Worm (Caenorhabditis elegans) whole organism, early embryonic: ENCODE measurements around the gene C45G9.11.

Source experiments
- B0310.2 ChIP-seq: sonication (generic microtip); optimal IDR thresholded peaks from 2 replicates; lab custom pipeline; 2016; ENCODE audit warnings: mild to moderate bottlenecking, missing genetic modification characterization, missing compliant biosample characterization
- F13C5.2 ChIP-seq: sonication (generic microtip); optimal IDR thresholded peaks from 2 replicates; lab custom pipeline; 2017; ENCODE audit warnings: mild to moderate bottlenecking, missing genetic modification characterization, inconsistent platforms, missing compliant biosample characterization
- aly-1 ChIP-seq: sonication (generic microtip); optimal IDR thresholded peaks from 2 replicates; lab custom pipeline; 2016; ENCODE audit warnings: missing genetic modification characterization, missing compliant biosample characterization
- ama-1 ChIP-seq: fragments of 150-350 bp; optimal IDR thresholded peaks from 2 replicates; lab custom pipeline; 2014
- ceh-13 ChIP-seq: fragments of 200-800 bp; sonication (Bioruptor generic); optimal IDR thresholded peaks from 2 replicates; lab custom pipeline; 2018; ENCODE audit warnings: mild to moderate bottlenecking, missing genetic modification characterization, missing compliant biosample characterization
- ceh-36 ChIP-seq: sonication (generic microtip); optimal IDR thresholded peaks from 2 replicates; lab custom pipeline; 2016; ENCODE audit warnings: missing genetic modification characterization, inconsistent platforms, missing compliant biosample characterization
- ets-7 ChIP-seq: sonication (generic microtip); optimal IDR thresholded peaks from 2 replicates; lab custom pipeline; 2016; ENCODE audit warnings: missing genotype, missing genetic modification characterization, missing compliant biosample characterization
- flt-1 ChIP-seq: fragments of 200-800 bp; sonication (Bioruptor generic); IDR thresholded peaks from 2 replicates; pipeline ENCODE4 v1.3.6; 2022; ENCODE audit warnings: missing genetic modification characterization, missing compliant biosample characterization
- hmbx-1 ChIP-seq: sonication (generic microtip); optimal IDR thresholded peaks from 2 replicates; lab custom pipeline; 2016; ENCODE audit warnings: mild to moderate bottlenecking, missing genetic modification characterization, missing compliant biosample characterization
- hmg-4 ChIP-seq: fragments of 200-800 bp; sonication (Bioruptor generic); optimal IDR thresholded peaks from 2 replicates; lab custom pipeline; 2018; ENCODE audit warnings: mild to moderate bottlenecking, missing genetic modification characterization, missing compliant biosample characterization
- hnd-1 ChIP-seq: sonication (generic microtip); optimal IDR thresholded peaks from 2 replicates; lab custom pipeline; 2016; ENCODE audit warnings: missing genetic modification characterization, missing compliant biosample characterization
- pes-1 ChIP-seq: fragments of 200-800 bp; sonication (Bioruptor generic); IDR thresholded peaks from 2 replicates; pipeline ENCODE4 v1.3.6; 2022; ENCODE audit warnings: missing genetic modification reagents, missing genetic modification characterization, missing compliant biosample characterization
- scrt-1 ChIP-seq: fragments of 200-800 bp; sonication (Bioruptor generic); IDR thresholded peaks from 2 replicates; pipeline ENCODE4 v1.3.6; 2022; ENCODE audit warnings: missing genetic modification characterization, missing compliant biosample characterization
- sea-1 ChIP-seq: fragments of 200-800 bp; sonication (Bioruptor generic); conservative IDR thresholded peaks from 2 replicates; pipeline ENCODE4 v1.3.6; 2022; ENCODE audit warnings: missing genetic modification characterization, missing compliant biosample characterization
- tbx-11 ChIP-seq: fragments of 200-800 bp; sonication (Bioruptor generic); IDR thresholded peaks from 2 replicates; pipeline ENCODE4 v1.3.6; 2022; ENCODE audit warnings: missing genetic modification characterization, missing compliant biosample characterization
- tbx-37 ChIP-seq: fragments of 200-800 bp; sonication (Bioruptor generic); conservative IDR thresholded peaks from 2 replicates; pipeline ENCODE4 v1.3.6; 2022; ENCODE audit warnings: missing genetic modification reagents, missing genetic modification characterization, missing compliant biosample characterization
- tra-4 ChIP-seq: sonication (generic microtip); optimal IDR thresholded peaks from 2 replicates; lab custom pipeline; 2017; ENCODE audit warnings: missing genetic modification characterization, missing compliant biosample characterization

The C45G9.11 gene

ce11 chrIII:5026366-5026765 lies 42.2 kb downstream of the C45G9.11 start:
- TF ChIP-seq flt-1 (GFP tag; lab: Robert Waterston, UW), result no peak
- TF ChIP-seq hnd-1 (tag; lab: Kevin White, UChicago), result no peak
- no peak for TF ChIP-seq aly-1
- TF ChIP-seq pes-1 (GFP tag; lab: Robert Waterston, UW), result no peak
- TF ChIP-seq F13C5.2, result no peak
- TF ChIP-seq ets-7 (tag; lab: Kevin White, UChicago), result no peak
- TF ChIP-seq tbx-37 (GFP tag; lab: Robert Waterston, UW), result no peak
- no peak for TF ChIP-seq ceh-36 (tag; lab: Kevin White, UChicago)
- no peak for TF ChIP-seq hmbx-1 (tag; lab: Kevin White, UChicago)
- no peak for TF ChIP-seq B0310.2 (tag; lab: Kevin White, UChicago)
- TF ChIP-seq hmg-4 (GFP tag; lab: Kevin White, UChicago), result no peak
- no peak for TF ChIP-seq tbx-11
- no peak for TF ChIP-seq ceh-13 (GFP tag; lab: Kevin White, UChicago)

ce11 chrIII:5025136-5025629 lies 43.3 kb downstream of the C45G9.11 start:
- TF ChIP-seq hnd-1 (tag; lab: Kevin White, UChicago) (no peak), ceh-36 (tag; lab: Kevin White, UChicago) (no peak), ama-1 (peak; percentile 62), scrt-1 (GFP tag; lab: Robert Waterston, UW) (no peak), F13C5.2 (no peak), hmbx-1 (tag; lab: Kevin White, UChicago) (no peak)

- TF ChIP-seq hmbx-1 (tag; lab: Kevin White, UChicago) (no peak), tra-4 (tag; lab: Kevin White, UChicago) (peak; percentile 31)
These were observed 44.0 kb downstream of the C45G9.11 start, which contains the start of gene pcf-11 for ce11 chrIII:5024393-5024964. pcf-11 (plus strand) TSS chrIII:5024914.

- TF ChIP-seq flt-1 (GFP tag; lab: Robert Waterston, UW), result no peak
- no peak for TF ChIP-seq tbx-37 (GFP tag; lab: Robert Waterston, UW)
- no peak for TF ChIP-seq F13C5.2
- no peak for TF ChIP-seq hnd-1 (tag; lab: Kevin White, UChicago)
- TF ChIP-seq tra-4 (tag; lab: Kevin White, UChicago), result no peak
- no peak for TF ChIP-seq B0310.2 (tag; lab: Kevin White, UChicago)
- no peak for TF ChIP-seq ets-7 (tag; lab: Kevin White, UChicago)
- no peak for TF ChIP-seq ama-1
- no peak for TF ChIP-seq scrt-1 (GFP tag; lab: Robert Waterston, UW)
- no peak for TF ChIP-seq ceh-36 (tag; lab: Kevin White, UChicago)
These were observed 44.9 kb downstream of the C45G9.11 start for ce11 chrIII:5023642-5024041.

ce11 chrIII:5022964-5023363 lies 45.6 kb downstream of the C45G9.11 start, which contains the start of gene R144.13:
R144.13 (plus strand) TSS chrIII:5023264.
- TF ChIP-seq B0310.2 (tag; lab: Kevin White, UChicago) (no peak), aly-1 (no peak), ets-7 (tag; lab: Kevin White, UChicago) (no peak), ama-1 (no peak), flt-1 (GFP tag; lab: Robert Waterston, UW) (no peak), scrt-1 (GFP tag; lab: Robert Waterston, UW) (no peak), sea-1 (GFP tag; lab: Robert Waterston, UW) (no peak), hmbx-1 (tag; lab: Kevin White, UChicago) (no peak), hnd-1 (tag; lab: Kevin White, UChicago) (no peak), hmg-4 (GFP tag; lab: Kevin White, UChicago) (no peak), tbx-11 (no peak)

ce11 chrIII:5021689-5022088 lies 46.8 kb downstream of the C45G9.11 start, which contains the start of gene R144.3:
R144.3 (plus strand) TSS chrIII:5021989.
- TF ChIP-seq flt-1 (GFP tag; lab: Robert Waterston, UW) (no peak), hnd-1 (tag; lab: Kevin White, UChicago) (no peak), F13C5.2 (no peak), ceh-13 (GFP tag; lab: Kevin White, UChicago) (no peak), tra-4 (tag; lab: Kevin White, UChicago) (no peak), tbx-11 (no peak), scrt-1 (GFP tag; lab: Robert Waterston, UW) (no peak), tbx-37 (GFP tag; lab: Robert Waterston, UW) (no peak), ama-1 (no peak), sea-1 (GFP tag; lab: Robert Waterston, UW) (no peak), hmbx-1 (tag; lab: Kevin White, UChicago) (no peak), B0310.2 (tag; lab: Kevin White, UChicago) (no peak), ets-7 (tag; lab: Kevin White, UChicago) (no peak), pes-1 (GFP tag; lab: Robert Waterston, UW) (no peak), hmg-4 (GFP tag; lab: Kevin White, UChicago) (no peak), aly-1 (no peak)

ce11 chrIII:5020924-5021323 lies 47.6 kb downstream of the C45G9.11 start, which contains the start of gene mdt-11:
mdt-11 (plus strand) TSS chrIII:5021224.
- TF ChIP-seq sea-1 (GFP tag; lab: Robert Waterston, UW) (no peak), tra-4 (tag; lab: Kevin White, UChicago) (no peak), tbx-11 (no peak), hnd-1 (tag; lab: Kevin White, UChicago) (no peak), B0310.2 (tag; lab: Kevin White, UChicago) (no peak), tbx-37 (GFP tag; lab: Robert Waterston, UW) (no peak), pes-1 (GFP tag; lab: Robert Waterston, UW) (no peak), ceh-13 (GFP tag; lab: Kevin White, UChicago) (no peak), ama-1 (no peak), aly-1 (no peak), scrt-1 (GFP tag; lab: Robert Waterston, UW) (no peak), hmbx-1 (tag; lab: Kevin White, UChicago) (no peak)
